Worm (Caenorhabditis elegans) whole organism, L2 larva: Measurements from ENCODE around the gene K08D8.1.

Experiments used
- aly-2 ChIP-seq: fragments of 150-350 bp; optimal IDR thresholded peaks from 2 replicates; lab custom pipeline; 2014; ENCODE audit warnings: missing biosample characterization, missing genetic modification characterization
- blmp-1 ChIP-seq: sonication (generic microtip); optimal IDR thresholded peaks from 2 replicates; lab custom pipeline; 2017; ENCODE audit warnings: missing genetic modification characterization, mild to moderate bottlenecking, missing compliant biosample characterization, antibody characterized with exemption, moderate library complexity; ENCODE audit not compliant: insufficient read depth
- elt-1 ChIP-seq: fragments of 150-350 bp; optimal IDR thresholded peaks from 2 replicates; lab custom pipeline; 2014; ENCODE audit warnings: missing biosample characterization, missing genetic modification characterization
- lsy-2 ChIP-seq, 2 experiments: fragments of 150-350 bp in 1 of 2; sonication (generic microtip) in 1 of 2; optimal IDR thresholded peaks; 2 replicates each; lab custom pipeline; 2014 to 2017; ENCODE audit warnings: missing biosample characterization in 2 of 2, missing genetic modification characterization in 2 of 2
- nhr-11 ChIP-seq: fragments of 150-350 bp; optimal IDR thresholded peaks from 2 replicates; lab custom pipeline; 2014; ENCODE audit warnings: missing biosample characterization, missing genetic modification characterization
- nhr-77 ChIP-seq: fragments of 150-350 bp; optimal IDR thresholded peaks from 2 replicates; lab custom pipeline; 2014; ENCODE audit warnings: missing biosample characterization, missing genetic modification characterization
- snpc-4 ChIP-seq: fragments of 150-350 bp; optimal IDR thresholded peaks from 2 replicates; lab custom pipeline; 2014; ENCODE audit warnings: missing biosample characterization, missing genetic modification characterization
- ztf-11 ChIP-seq: sonication (generic microtip); optimal IDR thresholded peaks from 2 replicates; lab custom pipeline; 2017; ENCODE audit warnings: missing biosample characterization, missing genetic modification characterization
- ztf-4 ChIP-seq: fragments of 150-350 bp; optimal IDR thresholded peaks from 2 replicates; lab custom pipeline; 2014; ENCODE audit warnings: missing biosample characterization, missing genetic modification characterization

ce11 chrIV:12892194-12892593 lies at the start of gene K08D8.1:
- TF ChIP-seq ztf-11 (tag; lab: Kevin White, UChicago) (no peak), ztf-4 (tag; lab: Kevin White, UChicago) (no peak), nhr-11 (no peak), aly-2 (tag; lab: Kevin White, UChicago) (no peak), nhr-77 (tag; lab: Kevin White, UChicago) (no peak), elt-1 (tag; lab: Kevin White, UChicago) (no peak), snpc-4 (tag; lab: Kevin White, UChicago) (no peak), lsy-2 (tag; optimal IDR thresholded peaks at IDR 0.05; lab: Kevin White, UChicago) (no peak), blmp-1 (no peak)
